Worm (Caenorhabditis elegans) whole organism, L4 larva: ENCODE measurements around the gene msh-5.

ENCODE experiments used
- F37D6.2 ChIP-seq: sonication (generic microtip); optimal IDR thresholded peaks from 2 replicates; lab custom pipeline; 2016; ENCODE audit warnings: mild to moderate bottlenecking, missing genetic modification characterization, missing compliant biosample characterization
- F49E8.2 ChIP-seq: sonication (generic microtip); optimal IDR thresholded peaks from 2 replicates; lab custom pipeline; 2016; ENCODE audit warnings: missing compliant biosample characterization, mild to moderate bottlenecking, missing genetic modification characterization, borderline replicate concordance
- aly-2 ChIP-seq: sonication (generic microtip); optimal IDR thresholded peaks from 2 replicates; lab custom pipeline; 2018; ENCODE audit warnings: missing biosample characterization, missing genetic modification characterization
- dmd-8 ChIP-seq: fragments of 200-800 bp; sonication (Bioruptor generic); IDR thresholded peaks from 2 replicates; pipeline ENCODE4 v1.3.6; 2022; ENCODE audit warnings: missing genetic modification characterization, missing compliant biosample characterization
- gei-8 ChIP-seq: fragments of 200-800 bp; sonication (Bioruptor generic); optimal IDR thresholded peaks from 2 replicates; lab custom pipeline; 2018; ENCODE audit warnings: mild to moderate bottlenecking, missing genetic modification characterization, missing compliant biosample characterization
- lsy-2 ChIP-seq, 2 experiments: fragments of 150-350 bp in 1 of 2; sonication (generic microtip) in 1 of 2; optimal IDR thresholded peaks; 2 replicates each; lab custom pipeline; 2014 to 2017; ENCODE audit warnings: missing biosample characterization in 2 of 2, missing genetic modification characterization in 2 of 2
- nhr-10 ChIP-seq: fragments of 150-350 bp; optimal IDR thresholded peaks from 2 replicates; lab custom pipeline; 2014; ENCODE audit warnings: missing biosample characterization, missing genetic modification characterization
- nhr-6 ChIP-seq: fragments of 150-350 bp; optimal IDR thresholded peaks from 2 replicates; lab custom pipeline; 2014; ENCODE audit warnings: missing biosample characterization, missing genetic modification characterization
- pha-4 ChIP-seq, 2 experiments: fragments of 150-350 bp in 1 of 2; fragments of 200-800 bp in 1 of 2; sonication (Bioruptor generic) in 1 of 2; IDR thresholded peaks in 1 of 2; optimal IDR thresholded peaks in 1 of 2; 2 replicates each; pipeline versions ENCODE4 v1.3.6 to Lab custom; 2014 to 2022; ENCODE audit warnings: missing genetic modification characterization in 2 of 2, missing genetic modification reagents in 2 of 2, missing biosample characterization in 1 of 2, missing compliant biosample characterization in 1 of 2

- no peak for TF ChIP-seq nhr-10
- TF ChIP-seq nhr-6 (tag; lab: Kevin White, UChicago): no peak
- no peak for TF ChIP-seq gei-8
- TF ChIP-seq pha-4 (GFP tag; IDR thresholded peaks at IDR 0.05; lab: Robert Waterston, UW): no peak
- no peak for TF ChIP-seq pha-4 (tag; optimal IDR thresholded peaks at IDR 0.05; lab: Kevin White, UChicago)
- TF ChIP-seq F49E8.2 (tag; lab: Kevin White, UChicago): no peak
- TF ChIP-seq dmd-8: no peak
- TF ChIP-seq lsy-2 (tag; optimal IDR thresholded peaks at IDR 0.05; lab: Kevin White, UChicago): no peak
- no peak for TF ChIP-seq F37D6.2
- TF ChIP-seq aly-2 (tag; lab: Kevin White, UChicago): no peak
Measured at ce11 chrIV:13204037-13204436, 49.0 kb downstream of the msh-5 start, which contains the start of gene ced-3.
